Worm (Caenorhabditis elegans): Measurements from ENCODE around the gene ZK896.4.
"Not testable (repeated sequence)": the region's sequence is repeated elsewhere in the genome, so short reads cannot be mapped to it uniquely, and the experiment has no call there.

Gene ZK896.4

DNA sequence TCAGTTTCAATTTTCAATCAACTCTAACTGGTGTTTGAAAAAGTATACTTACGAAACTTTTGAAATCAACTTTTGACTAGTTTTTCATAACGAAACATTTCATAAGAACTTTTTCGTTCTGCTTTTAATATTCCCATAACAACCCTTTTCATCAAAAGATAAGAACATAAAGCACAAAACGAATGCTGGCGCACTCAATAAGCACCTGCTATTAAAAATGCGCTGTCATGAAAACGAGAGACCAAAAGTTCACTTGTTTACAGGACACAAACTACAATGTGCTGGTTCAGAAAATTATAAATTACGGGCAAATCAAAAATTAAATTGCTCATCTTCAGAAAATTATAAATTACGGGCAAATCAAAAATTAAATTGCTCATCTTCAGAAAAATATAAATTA is 8.0 kb upstream of the ZK896.4 start:
- TF ChIP-seq syd-9 (tag; optimal IDR thresholded peaks at IDR 0.05): no peak
- TF ChIP-seq hlh-8 (tag; optimal IDR thresholded peaks at IDR 0.05): no peak
- TF ChIP-seq ceh-9 (tag; optimal IDR thresholded peaks at IDR 0.05): no peak
- no peak for TF ChIP-seq eyg-1 (tag; optimal IDR thresholded peaks at IDR 0.05)
- TF ChIP-seq ceh-19 (GFP tag; optimal IDR thresholded peaks at IDR 0.05): no peak
- TF ChIP-seq C38D4.7 (GFP tag; optimal IDR thresholded peaks at IDR 0.05): no peak
- TF ChIP-seq Y22D7AL.16 (tag; optimal IDR thresholded peaks at IDR 0.05): no peak

DNA sequence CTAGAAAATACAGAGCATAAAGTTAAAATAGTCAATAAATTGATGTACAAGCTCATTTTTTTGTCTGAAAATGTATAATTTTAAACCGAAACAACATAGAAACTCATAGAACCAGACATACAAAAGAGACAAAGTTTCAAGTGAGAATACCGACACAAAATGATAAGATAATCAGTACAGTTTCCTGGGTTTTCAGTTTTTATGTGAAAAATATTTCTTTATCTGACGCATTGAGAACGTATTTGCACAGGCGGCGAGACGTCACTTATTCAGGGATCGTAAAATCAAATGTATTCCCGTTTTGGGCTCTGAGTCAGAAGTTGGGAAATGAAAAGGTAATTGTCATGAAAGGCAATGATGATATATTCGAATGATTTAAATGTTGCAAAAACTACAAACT is 7.4 kb upstream of the ZK896.4 start, which contains the start of gene K08D8.6:
Gene K08D8.6, minus strand, starts transcription at position 64 of the 400 bp plus-strand sequence.
- TF ChIP-seq unc-86 (tag; optimal IDR thresholded peaks at IDR 0.05) (no peak), elt-2 (tag; optimal IDR thresholded peaks at IDR 0.05) (peak; percentile 4)

DNA sequence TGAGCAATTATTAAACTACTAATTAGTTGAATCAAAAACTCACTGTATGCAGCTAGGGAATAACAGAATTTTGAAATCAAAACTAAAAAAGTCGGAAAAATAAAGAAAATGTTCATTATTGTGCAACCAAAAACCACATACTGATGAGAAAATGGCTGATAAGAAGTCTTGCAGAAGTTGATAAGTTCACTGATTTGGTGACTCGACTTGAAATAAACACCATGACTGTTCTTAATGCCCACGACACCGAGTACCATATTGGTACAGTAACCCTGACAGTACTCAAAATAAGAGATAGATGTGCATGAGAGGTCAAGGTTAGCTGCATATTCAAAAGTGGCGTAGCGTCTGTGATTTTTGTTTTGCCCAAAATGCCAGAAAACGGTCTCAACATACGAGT is 2.9 kb upstream of the ZK896.4 start:
- TF ChIP-seq che-1 (tag; optimal IDR thresholded peaks at IDR 0.05) (no peak), ama-1 (optimal IDR thresholded peaks at IDR 0.05) (no peak), sdc-2 (tag; optimal IDR thresholded peaks at IDR 0.05) (no peak), hlh-8 (tag; optimal IDR thresholded peaks at IDR 0.05) (no peak), ets-4 (tag; optimal IDR thresholded peaks at IDR 0.05) (no peak), odd-2 (tag; optimal IDR thresholded peaks at IDR 0.05) (no peak)

DNA sequence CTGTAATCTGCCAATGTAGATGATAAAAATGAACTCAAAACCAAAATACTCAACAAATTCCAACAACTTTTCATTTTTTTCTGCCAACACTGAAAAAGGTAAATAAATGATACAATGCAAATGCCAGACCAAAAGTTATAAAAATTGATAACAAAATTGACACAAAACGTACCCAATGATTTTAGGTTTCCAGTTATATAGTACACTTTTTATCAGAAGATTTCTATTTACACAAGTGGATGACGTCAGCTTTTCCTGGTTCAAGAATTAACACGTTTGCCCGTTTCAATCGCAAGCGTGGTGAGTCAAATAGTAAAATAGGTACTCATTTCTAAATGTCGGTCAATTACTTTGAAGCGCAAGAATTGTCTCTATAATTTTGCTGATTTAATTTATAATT is 3.5 kb downstream of the ZK896.4 start, which contains the start of gene ZK896.5:
Gene ZK896.5, minus strand, starts transcription at position 89 of the 400 bp plus-strand sequence.
- TF ChIP-seq ceh-9 (tag; optimal IDR thresholded peaks at IDR 0.05): no peak
- TF ChIP-seq ceh-34 (tag; optimal IDR thresholded peaks at IDR 0.05): no peak
- TF ChIP-seq elt-2 (tag; optimal IDR thresholded peaks at IDR 0.05): peak; percentile 3
- TF ChIP-seq ceh-19 (GFP tag; optimal IDR thresholded peaks at IDR 0.05): no peak
- no peak for TF ChIP-seq ceh-2 (tag; optimal IDR thresholded peaks at IDR 0.05)
- no peak for TF ChIP-seq elt-4 (tag; optimal IDR thresholded peaks at IDR 0.05)
- TF ChIP-seq hlh-13 (GFP tag; optimal IDR thresholded peaks at IDR 0.05): no peak
- TF ChIP-seq hlh-6 (tag; optimal IDR thresholded peaks at IDR 0.05): no peak

DNA sequence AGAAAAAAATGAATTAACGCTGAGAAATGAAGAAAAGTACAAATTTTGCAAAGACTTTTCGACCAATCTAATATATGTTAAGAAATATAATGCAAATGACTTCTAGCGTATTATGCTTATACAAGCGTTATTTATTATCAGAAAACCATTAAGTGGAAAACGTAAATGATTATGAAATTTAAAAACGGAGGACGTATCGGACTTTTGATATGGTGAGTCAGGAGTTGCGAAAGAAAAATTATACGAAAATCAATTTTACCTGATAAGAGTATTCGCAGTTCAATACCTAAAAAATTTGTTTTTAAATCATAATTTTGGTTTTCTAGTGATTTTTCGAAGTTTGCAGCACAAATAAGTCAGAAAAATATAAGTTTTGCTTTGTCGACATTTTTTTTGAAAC is 6.5 kb downstream of the ZK896.4 start:
- TF ChIP-seq ceh-31 (tag; optimal IDR thresholded peaks at IDR 0.05) (no peak), ceh-6 (GFP tag; optimal IDR thresholded peaks at IDR 0.05) (no peak), ref-2 (tag; optimal IDR thresholded peaks at IDR 0.05) (no peak), ceh-45 (GFP tag; IDR thresholded peaks at IDR 0.05) (no peak), gmeb-2 (tag; optimal IDR thresholded peaks at IDR 0.05) (no peak), ets-4 (tag; optimal IDR thresholded peaks at IDR 0.05) (no peak), hlh-6 (tag; optimal IDR thresholded peaks at IDR 0.05) (no peak), sdc-2 (tag; optimal IDR thresholded peaks at IDR 0.05) (no peak), ahr-1 (tag; optimal IDR thresholded peaks at IDR 0.05) (no peak), pha-2 (tag; optimal IDR thresholded peaks at IDR 0.05) (no peak), C08G9.2 (tag; optimal IDR thresholded peaks at IDR 0.05) (no peak), ceh-18 (tag; optimal IDR thresholded peaks at IDR 0.05) (no peak), dmd-4 (tag; optimal IDR thresholded peaks at IDR 0.05; ENCODE audit: borderline replicate concordance) (no peak), hlh-8 (tag; optimal IDR thresholded peaks at IDR 0.05) (no peak), ama-1 (optimal IDR thresholded peaks at IDR 0.05) (no peak), sox-4 (tag; optimal IDR thresholded peaks at IDR 0.05) (no peak), pha-4 (tag; optimal IDR thresholded peaks at IDR 0.05) (no peak), ceh-24 (tag; optimal IDR thresholded peaks at IDR 0.05) (no peak), F13H6.1 (tag; optimal IDR thresholded peaks at IDR 0.05) (no peak), madf-2 (tag; optimal IDR thresholded peaks at IDR 0.05) (no peak)

DNA sequence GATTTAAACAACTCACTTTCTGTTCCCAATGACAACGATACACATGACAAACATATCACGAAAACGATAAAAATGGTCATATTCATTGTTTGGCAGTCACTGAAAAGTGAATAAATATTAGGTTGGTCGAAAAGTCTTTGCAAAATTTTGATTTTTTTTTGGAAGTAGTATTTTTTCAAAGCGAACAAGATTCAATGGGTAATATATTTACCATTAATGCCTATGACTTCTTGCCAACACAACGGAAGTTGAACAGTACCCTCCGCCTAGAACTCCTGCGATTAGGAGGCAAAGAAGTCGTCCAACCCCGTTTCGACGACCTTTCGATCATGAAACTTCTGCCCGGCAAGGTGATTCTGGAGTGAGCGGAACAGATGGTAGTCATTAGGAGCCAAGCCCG is 7.8 kb downstream of the ZK896.4 start, which contains the start of gene ZK896.1:
Gene ZK896.1, minus strand, starts transcription at position 101 of the 400 bp plus-strand sequence.
- not testable (repeated sequence) for TF ChIP-seq sdc-2 (tag; optimal IDR thresholded peaks at IDR 0.05); ceh-6 (GFP tag; optimal IDR thresholded peaks at IDR 0.05); ceh-22 (tag; optimal IDR thresholded peaks at IDR 0.05)

Measured in whole organism, late embryonic.